Fruit fly (Drosophila melanogaster) whole organism: Measurements from ENCODE around the gene CG43074.

ENCODE experiments used
- CG8478 ChIP-seq: fragments of >200 bp; optimal IDR thresholded peaks from 2 replicates; lab custom pipeline; 2018; ENCODE audit warnings: inconsistent platforms
- Dll ChIP-seq: fragments of >200 bp; optimal IDR thresholded peaks from 2 replicates; lab custom pipeline; 2017
- pan ChIP-seq: fragments of >200 bp; optimal IDR thresholded peaks from 2 replicates; lab custom pipeline; 2017
- psq ChIP-seq: fragments of >200 bp; optimal IDR thresholded peaks from 2 replicates; lab custom pipeline; 2017
- usp ChIP-seq: fragments of >200 bp; optimal IDR thresholded peaks from 2 replicates; lab custom pipeline; 2017; ENCODE audit warnings: missing biosample characterization, missing genetic modification characterization, mixed read lengths

DNA sequence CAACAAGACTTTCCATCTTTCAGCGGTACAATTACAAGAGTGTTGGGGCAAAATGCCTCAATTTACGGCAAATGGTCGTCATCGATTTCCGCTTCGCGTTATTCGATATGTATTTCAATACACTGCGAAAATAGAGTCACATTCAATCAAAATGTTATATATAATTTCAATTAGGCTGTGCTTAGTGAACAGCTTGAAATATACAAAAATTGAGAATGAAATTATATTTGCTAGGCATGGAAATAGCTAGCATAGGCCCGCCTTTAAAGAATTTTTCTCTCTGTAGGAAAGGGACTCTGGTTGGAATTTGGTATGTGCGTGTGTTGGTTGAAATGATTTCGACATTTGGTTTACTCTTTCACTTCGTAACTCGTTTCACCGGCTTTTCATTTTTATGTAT lies 4.9 kb downstream of the CG43074 start:
- TF ChIP-seq CG8478 (lab: Kevin White, UChicago) (no peak), psq (lab: Kevin White, UChicago) (no peak), usp (GFP tag; lab: Kevin White, UChicago) (no peak), pan (lab: Kevin White, UChicago) (no peak), Dll (no peak)
